Fruit fly (Drosophila melanogaster) whole organism, embryonic: ENCODE measurements around the gene fliI.

Experiments used
- Atf6 ChIP-seq: fragments of 200-800 bp; sonication (Bioruptor generic); IDR thresholded peaks from 2 replicates; pipeline ENCODE4 v1.3.6; 2022; ENCODE audit warnings: missing biosample characterization, missing genetic modification characterization
- B-H2 ChIP-seq: fragments of 200-800 bp; sonication (Bioruptor generic); optimal IDR thresholded peaks from 2 replicates; lab custom pipeline; 2018; ENCODE audit warnings: missing biosample characterization, mild to moderate bottlenecking, missing genetic modification characterization
- BEAF-32 ChIP-seq: fragments of 200-800 bp; sonication (Bioruptor generic); optimal IDR thresholded peaks from 3 replicates; lab custom pipeline; 2017; ENCODE audit warnings: missing biosample characterization, missing genetic modification characterization, mild to moderate bottlenecking, moderate library complexity, missing genetic modification reagents
- Bteb2 ChIP-seq: fragments of 200-800 bp; sonication (Bioruptor generic); optimal IDR thresholded peaks from 2 replicates; lab custom pipeline; 2016; ENCODE audit warnings: missing biosample characterization, missing genetic modification characterization
- CG10565 ChIP-seq: fragments of 200-800 bp; sonication (Bioruptor generic); optimal IDR thresholded peaks from 3 replicates; lab custom pipeline; 2016; ENCODE audit warnings: missing biosample characterization, mild to moderate bottlenecking, missing genetic modification characterization
- CG11504 ChIP-seq: fragments of 200-800 bp; sonication (Bioruptor generic); optimal IDR thresholded peaks from 3 replicates; lab custom pipeline; 2019; ENCODE audit warnings: missing biosample characterization, mild to moderate bottlenecking, missing genetic modification characterization, moderate library complexity
- CG12769 ChIP-seq: fragments of 200-800 bp; sonication (Bioruptor generic); optimal IDR thresholded peaks from 2 replicates; lab custom pipeline; 2019; ENCODE audit warnings: missing biosample characterization, mild to moderate bottlenecking, missing genetic modification characterization, moderate library complexity
- CG13123 ChIP-seq: fragments of 200-800 bp; sonication (Bioruptor generic); optimal IDR thresholded peaks from 2 replicates; lab custom pipeline; 2016; ENCODE audit warnings: missing biosample characterization, missing genetic modification characterization
- CG13287 ChIP-seq: fragments of 200-800 bp; sonication (Bioruptor generic); IDR thresholded peaks from 2 replicates; pipeline ENCODE4 v1.3.6; 2022; ENCODE audit warnings: missing biosample characterization, missing genetic modification characterization; ENCODE audit not compliant: partially characterized antibody
- CG13775 ChIP-seq: fragments of 200-800 bp; sonication (Bioruptor generic); optimal IDR thresholded peaks from 3 replicates; lab custom pipeline; 2017; ENCODE audit warnings: missing biosample characterization, mild to moderate bottlenecking, missing genetic modification characterization
- CG17186 ChIP-seq: fragments of 200-800 bp; sonication (Bioruptor generic); optimal IDR thresholded peaks from 3 replicates; lab custom pipeline; 2017; ENCODE audit warnings: missing biosample characterization, missing genetic modification reagents, missing genetic modification characterization
- CG17612 ChIP-seq: fragments of 200-800 bp; sonication (Bioruptor generic); IDR thresholded peaks from 2 replicates; pipeline ENCODE4 v1.3.6; 2022; ENCODE audit warnings: missing biosample characterization, missing genetic modification characterization
- CG3065 ChIP-seq: fragments of 200-800 bp; sonication (Bioruptor generic); optimal IDR thresholded peaks from 2 replicates; lab custom pipeline; 2016; ENCODE audit warnings: missing biosample characterization, missing genetic modification characterization
- CG32772 ChIP-seq: fragments of 200-800 bp; sonication (Bioruptor generic); IDR thresholded peaks from 2 replicates; pipeline ENCODE4 v1.3.6; 2022; ENCODE audit warnings: missing biosample characterization, missing genetic modification characterization
- CG4282 ChIP-seq: fragments of 200-800 bp; sonication (Bioruptor generic); optimal IDR thresholded peaks from 2 replicates; lab custom pipeline; 2016; ENCODE audit warnings: missing biosample characterization, missing genetic modification characterization
- CG4820 ChIP-seq: fragments of 200-800 bp; sonication (Bioruptor generic); optimal IDR thresholded peaks from 3 replicates; lab custom pipeline; 2016; ENCODE audit warnings: missing biosample characterization, missing genetic modification characterization
- CG7357 ChIP-seq: fragments of 200-800 bp; sonication (Bioruptor generic); IDR thresholded peaks from 3 replicates; pipeline ENCODE4 v1.3.6; 2022; ENCODE audit warnings: missing biosample characterization, missing genetic modification characterization
- CG7839 ChIP-seq: fragments of 200-800 bp; sonication (Bioruptor generic); optimal IDR thresholded peaks from 3 replicates; lab custom pipeline; 2018; ENCODE audit warnings: missing biosample characterization, mild to moderate bottlenecking, missing genetic modification characterization, moderate library complexity
- CG7963 ChIP-seq: fragments of 200-800 bp; sonication (Bioruptor generic); IDR thresholded peaks from 3 replicates; pipeline ENCODE4 v1.3.6; 2022; ENCODE audit warnings: missing biosample characterization, missing genetic modification characterization; ENCODE audit not compliant: partially characterized antibody
- Dref ChIP-seq: fragments of 200-800 bp; sonication (Bioruptor generic); IDR thresholded peaks from 2 replicates; pipeline ENCODE4 v1.3.6; 2022; ENCODE audit warnings: missing biosample characterization, missing genetic modification characterization
- HLH4C ChIP-seq: fragments of 200-800 bp; sonication (Bioruptor generic); IDR thresholded peaks from 3 replicates; pipeline ENCODE4 v1.3.6; 2022; ENCODE audit warnings: missing biosample characterization, missing genetic modification characterization; ENCODE audit not compliant: partially characterized antibody
- Hand ChIP-seq: fragments of 200-800 bp; sonication (Bioruptor generic); optimal IDR thresholded peaks from 2 replicates; lab custom pipeline; 2017; ENCODE audit warnings: mild to moderate bottlenecking, missing biosample characterization, missing genetic modification reagents, missing genetic modification characterization
- Hr78 ChIP-seq, 2 experiments: fragments of 200-800 bp in 1 of 2; fragments of >200 bp in 1 of 2; sonication (Bioruptor generic) in 1 of 2; optimal IDR thresholded peaks; 2 replicates each; lab custom pipeline; 2017 to 2019; ENCODE audit warnings: missing biosample characterization in 2 of 2, missing genetic modification characterization in 2 of 2, mild to moderate bottlenecking in 1 of 2, moderate library complexity in 1 of 2
- PHDP ChIP-seq: fragments of 200-800 bp; sonication (Bioruptor generic); optimal IDR thresholded peaks from 3 replicates; lab custom pipeline; 2018; ENCODE audit warnings: missing biosample characterization, mild to moderate bottlenecking, missing genetic modification characterization, moderate library complexity
- Rfx ChIP-seq: fragments of 200-800 bp; sonication (Bioruptor generic); IDR thresholded peaks from 2 replicates; pipeline ENCODE4 v1.3.6; 2022; ENCODE audit warnings: missing biosample characterization, missing genetic modification characterization
- Rx ChIP-seq: fragments of 200-800 bp; sonication (Bioruptor generic); IDR thresholded peaks from 2 replicates; pipeline ENCODE4 v1.3.6; 2022; ENCODE audit warnings: missing biosample characterization, missing genetic modification characterization
- ac ChIP-seq: fragments of 200-800 bp; sonication (Bioruptor generic); optimal IDR thresholded peaks from 3 replicates; lab custom pipeline; 2017; ENCODE audit warnings: missing biosample characterization, mild to moderate bottlenecking, missing genetic modification characterization
- bab2 ChIP-seq: fragments of 200-800 bp; sonication (Bioruptor generic); optimal IDR thresholded peaks from 2 replicates; lab custom pipeline; 2016; ENCODE audit warnings: missing biosample characterization, missing genetic modification characterization
- br ChIP-seq: fragments of >200 bp; optimal IDR thresholded peaks from 2 replicates; lab custom pipeline; 2017
- bsh ChIP-seq, 2 experiments: fragments of 200-800 bp; sonication (Bioruptor generic); optimal IDR thresholded peaks; 2 replicates each; lab custom pipeline; 2017 to 2018; ENCODE audit warnings: mild to moderate bottlenecking in 2 of 2, missing biosample characterization in 2 of 2, missing genetic modification characterization in 2 of 2, moderate library complexity in 1 of 2
- chinmo ChIP-seq: fragments of 200-800 bp; sonication (Bioruptor generic); IDR thresholded peaks from 4 replicates; pipeline ENCODE4 v1.3.6; 2022; ENCODE audit warnings: missing biosample characterization, missing genetic modification characterization; ENCODE audit not compliant: partially characterized antibody
- crol ChIP-seq: fragments of 200-800 bp; sonication (Bioruptor generic); IDR thresholded peaks from 2 replicates; pipeline ENCODE4 v1.3.6; 2022; ENCODE audit warnings: missing biosample characterization, missing genetic modification characterization
- emc ChIP-seq: fragments of 200-800 bp; sonication (Bioruptor generic); optimal IDR thresholded peaks from 2 replicates; lab custom pipeline; 2016; ENCODE audit warnings: missing biosample characterization, missing genetic modification characterization
- ftz-f1 ChIP-seq: fragments of 200-800 bp; sonication (Bioruptor generic); optimal IDR thresholded peaks from 2 replicates; lab custom pipeline; 2016; ENCODE audit warnings: missing biosample characterization, missing genetic modification characterization
- grau ChIP-seq: fragments of 200-800 bp; optimal IDR thresholded peaks from 3 replicates; lab custom pipeline; 2019; ENCODE audit warnings: missing biosample characterization, mild to moderate bottlenecking, missing genetic modification characterization, moderate library complexity
- her ChIP-seq: fragments of 200-800 bp; sonication (Bioruptor generic); optimal IDR thresholded peaks from 2 replicates; lab custom pipeline; 2016; ENCODE audit warnings: missing biosample characterization, missing genetic modification characterization
- jigr1 ChIP-seq: fragments of 200-800 bp; sonication (Bioruptor generic); IDR thresholded peaks from 3 replicates; pipeline ENCODE4 v1.3.6; 2022; ENCODE audit warnings: missing biosample characterization, missing genetic modification characterization
- klu ChIP-seq: fragments of 200-800 bp; sonication (Bioruptor generic); IDR thresholded peaks from 2 replicates; pipeline ENCODE4 v1.3.6; 2022; ENCODE audit warnings: missing biosample characterization, missing genetic modification characterization
- nau ChIP-seq: fragments of 200-800 bp; sonication (Bioruptor generic); optimal IDR thresholded peaks from 3 replicates; lab custom pipeline; 2017; ENCODE audit warnings: missing biosample characterization, mild to moderate bottlenecking, missing genetic modification characterization, missing genetic modification reagents
- pan ChIP-seq, 4 experiments: fragments of >200 bp in 3 of 4; fragments of 200-800 bp in 1 of 4; sonication (Bioruptor generic) in 1 of 4; optimal IDR thresholded peaks in 3 of 4; IDR thresholded peaks in 1 of 4; 2 replicates each; pipeline versions ENCODE4 v1.3.6 to Lab custom; 2017 to 2022; ENCODE audit warnings: missing biosample characterization in 2 of 4, missing genetic modification characterization in 2 of 4, mixed read lengths in 1 of 4
- pb ChIP-seq: fragments of 200-800 bp; sonication (Bioruptor generic); optimal IDR thresholded peaks from 3 replicates; lab custom pipeline; 2016; ENCODE audit warnings: missing biosample characterization, missing genetic modification characterization
- pzg ChIP-seq: fragments of 200-800 bp; sonication (Bioruptor generic); optimal IDR thresholded peaks from 3 replicates; lab custom pipeline; 2018; ENCODE audit warnings: missing biosample characterization, mild to moderate bottlenecking, missing genetic modification characterization, moderate library complexity
- repo ChIP-seq: fragments of 200-800 bp; sonication (Bioruptor generic); optimal IDR thresholded peaks from 2 replicates; lab custom pipeline; 2016; ENCODE audit warnings: missing biosample characterization, missing genetic modification characterization
- rib ChIP-seq: fragments of 200-800 bp; sonication (Bioruptor generic); IDR thresholded peaks from 2 replicates; pipeline ENCODE4 v1.3.6; 2022; ENCODE audit warnings: missing biosample characterization, missing genetic modification characterization
- row ChIP-seq: fragments of 200-800 bp; sonication (Bioruptor generic); IDR thresholded peaks from 3 replicates; pipeline ENCODE4 v1.3.6; 2022; ENCODE audit warnings: missing biosample characterization, missing genetic modification characterization
- sna ChIP-seq: fragments of 200-800 bp; sonication (Bioruptor generic); IDR thresholded peaks from 2 replicates; pipeline ENCODE4 v1.3.6; 2022; ENCODE audit warnings: missing biosample characterization, missing genetic modification characterization; ENCODE audit not compliant: partially characterized antibody
- sqz ChIP-seq: fragments of 200-800 bp; sonication (Bioruptor generic); optimal IDR thresholded peaks from 3 replicates; lab custom pipeline; 2018; ENCODE audit warnings: missing biosample characterization, mild to moderate bottlenecking, missing genetic modification characterization
- stwl ChIP-seq: fragments of 200-800 bp; sonication (Bioruptor generic); optimal IDR thresholded peaks from 3 replicates; lab custom pipeline; 2018; ENCODE audit warnings: missing biosample characterization, mild to moderate bottlenecking, missing genetic modification characterization, moderate library complexity
- vvl ChIP-seq: fragments of 200-800 bp; sonication (Bioruptor generic); IDR thresholded peaks from 2 replicates; pipeline ENCODE4 v1.3.6; 2022; ENCODE audit warnings: missing biosample characterization, missing genetic modification characterization

Gene fliI

DNA sequence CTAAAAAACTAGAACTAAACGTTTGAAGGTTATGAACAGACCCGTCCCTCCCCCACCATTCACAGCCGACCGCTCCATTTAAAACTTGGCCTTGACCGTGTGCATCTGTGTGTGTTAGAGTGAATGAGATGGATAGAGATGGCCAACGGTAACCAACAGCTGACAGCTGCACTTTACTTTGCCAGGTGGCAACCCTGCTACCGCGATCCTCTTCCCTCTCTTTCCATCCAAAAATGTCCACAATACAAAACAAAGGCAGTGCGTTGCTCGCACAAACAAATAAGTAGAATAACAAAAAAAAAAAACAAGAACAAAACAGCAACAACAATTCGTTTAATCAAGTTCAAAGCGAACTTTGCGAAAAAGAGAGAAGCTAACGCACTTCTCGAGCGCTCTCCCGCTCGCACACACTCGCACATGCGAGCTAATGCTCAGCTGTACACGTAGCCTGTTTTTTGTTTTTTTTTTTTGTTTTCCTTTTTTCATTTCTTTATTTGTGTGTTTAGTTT, 28.9 kb downstream of the fliI start:
- TF ChIP-seq ftz-f1 (GFP tag; lab: Kevin White, UChicago) (peak; percentile 98), crol (GFP tag; lab: Robert Waterston, UW) (peak; percentile 73), nau (peak; percentile 48), Rfx (GFP tag; lab: Robert Waterston, UW) (peak; percentile 27; the same call in 1 of the 2 replicates), CG3065 (no peak), grau (no peak), ac (GFP tag; lab: Kevin White, UChicago) (peak; percentile 2), Atf6 (no peak), CG17612 (GFP tag; lab: Robert Waterston, UW) (no peak), CG7357 (GFP tag; lab: Robert Waterston, UW) (0 out of 3 replicates have a peak, but pooled peaks have one; percentile 31), CG4282 (GFP tag; lab: Kevin White, UChicago) (no peak), B-H2 (GFP tag; lab: Kevin White, UChicago) (peak; percentile 25), vvl (no peak; the same call in 1 of the 2 replicates), br (no peak), CG12769 (tag; lab: Kevin White, UChicago) (peak; percentile 43), her (GFP tag; lab: Kevin White, UChicago) (no peak), klu (no peak), pan (optimal IDR thresholded peaks at IDR 0.05; lab: Kevin White, UChicago) (no peak), pan (GFP tag; optimal IDR thresholded peaks at IDR 0.05 in 1 of 2, IDR thresholded peaks at IDR 0.05 in 1 of 2) (no peak), sqz (GFP tag; lab: Kevin White, UChicago) (peak; percentile 22), jigr1 (GFP tag; lab: Robert Waterston, UW) (no peak), rib (GFP tag; lab: Robert Waterston, UW) (peak; percentile 74), CG17186 (GFP tag; lab: Kevin White, UChicago) (no peak), Bteb2 (GFP tag; lab: Kevin White, UChicago) (no peak), CG13287 (GFP tag; lab: Robert Waterston, UW) (peak; percentile 20; the same call in 1 of the 2 replicates), bab2 (GFP tag; lab: Kevin White, UChicago) (no peak), CG32772 (GFP tag; lab: Robert Waterston, UW) (0 out of 2 replicates have a peak, but pooled peaks have one; percentile 7), Hr78 (GFP tag; optimal IDR thresholded peaks at IDR 0.05; lab: Kevin White, UChicago) (peak in 1 of 2 experiments; percentile 66), PHDP (no peak), CG11504 (tag; lab: Kevin White, UChicago) (no peak), CG4820 (no peak), chinmo (peak; percentile 98), CG10565 (GFP tag; lab: Kevin White, UChicago) (no peak), stwl (tag; lab: Kevin White, UChicago) (peak; percentile 15), row (no peak), BEAF-32 (GFP tag; lab: Kevin White, UChicago) (peak; percentile 4), emc (GFP tag; lab: Kevin White, UChicago) (no peak), pzg (GFP tag; lab: Kevin White, UChicago) (peak; percentile 17), pb (GFP tag; lab: Kevin White, UChicago) (no peak), CG13775 (no peak), CG13123 (no peak), bsh (GFP tag; optimal IDR thresholded peaks at IDR 0.05; lab: Kevin White, UChicago) (peak in 1 of 2 experiments; percentile 30), HLH4C (GFP tag; lab: Robert Waterston, UW) (0 out of 3 replicates have a peak, but pooled peaks have one; percentile 10), CG7963 (0 out of 3 replicates have a peak, but pooled peaks have one; percentile 18), Hand (GFP tag; lab: Kevin White, UChicago) (no peak), sna (GFP tag; lab: Robert Waterston, UW) (0 out of 2 replicates have a peak, but pooled peaks have one; percentile 37), Rx (GFP tag; lab: Robert Waterston, UW) (no peak), CG7839 (no peak), repo (no peak), Dref (no peak)
